Fruit fly (Drosophila melanogaster) whole organism, embryonic: Measurements from ENCODE around the gene Sec13.
A peak's percentile ranks its signal among the peaks of the same experiment; 100 is the strongest.

ENCODE experiments used
- Bdp1 ChIP-seq: fragments of 200-800 bp; sonication (Bioruptor generic); optimal IDR thresholded peaks from 3 replicates; lab custom pipeline; 2016; ENCODE audit warnings: missing biosample characterization, missing genetic modification characterization
- CG10147 ChIP-seq: fragments of 200-800 bp; sonication (Bioruptor generic); optimal IDR thresholded peaks from 2 replicates; lab custom pipeline; 2019; ENCODE audit warnings: missing biosample characterization, mild to moderate bottlenecking, missing genetic modification characterization, moderate library complexity
- CG1024 ChIP-seq: fragments of 200-800 bp; sonication (Bioruptor generic); IDR thresholded peaks from 2 replicates; pipeline ENCODE4 v1.3.6; 2022; ENCODE audit warnings: missing biosample characterization, missing genetic modification characterization
- CG10274 ChIP-seq: fragments of 200-800 bp; sonication (Bioruptor generic); optimal IDR thresholded peaks from 3 replicates; lab custom pipeline; 2017; ENCODE audit warnings: missing biosample characterization, mild to moderate bottlenecking, missing genetic modification characterization
- CG11093 ChIP-seq: fragments of 200-800 bp; sonication (Bioruptor generic); IDR thresholded peaks from 3 replicates; pipeline ENCODE4 v1.3.6; 2022; ENCODE audit warnings: missing biosample characterization, missing genetic modification characterization
- CG14710 ChIP-seq: fragments of 200-800 bp; sonication (Bioruptor generic); optimal IDR thresholded peaks from 3 replicates; lab custom pipeline; 2019; ENCODE audit warnings: missing biosample characterization, mild to moderate bottlenecking, missing genetic modification characterization, moderate library complexity
- CG15696 ChIP-seq: fragments of 200-800 bp; sonication (Bioruptor generic); optimal IDR thresholded peaks from 2 replicates; lab custom pipeline; 2019; ENCODE audit warnings: missing biosample characterization, mild to moderate bottlenecking, missing genetic modification characterization, moderate library complexity
- CG1602 ChIP-seq: fragments of 200-800 bp; sonication (Bioruptor generic); optimal IDR thresholded peaks from 3 replicates; lab custom pipeline; 2016; ENCODE audit warnings: missing biosample characterization, missing genetic modification characterization
- CG1647 ChIP-seq: fragments of 200-800 bp; sonication (Bioruptor generic); optimal IDR thresholded peaks from 3 replicates; lab custom pipeline; 2016; ENCODE audit warnings: missing biosample characterization, missing genetic modification characterization
- CG18262 ChIP-seq: fragments of 200-800 bp; optimal IDR thresholded peaks from 3 replicates; lab custom pipeline; 2019; ENCODE audit warnings: missing biosample characterization, mild to moderate bottlenecking, missing genetic modification characterization, moderate library complexity
- CG18599 ChIP-seq: fragments of 200-800 bp; sonication (Bioruptor generic); optimal IDR thresholded peaks from 3 replicates; lab custom pipeline; 2017; ENCODE audit warnings: missing biosample characterization, missing genetic modification characterization, mild to moderate bottlenecking, moderate library complexity, missing genetic modification reagents
- CG3995 ChIP-seq: fragments of 200-800 bp; sonication (Bioruptor generic); optimal IDR thresholded peaks from 3 replicates; lab custom pipeline; 2016; ENCODE audit warnings: missing biosample characterization, missing genetic modification characterization
- CG4282 ChIP-seq: fragments of 200-800 bp; sonication (Bioruptor generic); optimal IDR thresholded peaks from 2 replicates; lab custom pipeline; 2016; ENCODE audit warnings: missing biosample characterization, missing genetic modification characterization
- CG6683 ChIP-seq: fragments of 200-800 bp; sonication (Bioruptor generic); optimal IDR thresholded peaks from 2 replicates; lab custom pipeline; 2017; ENCODE audit warnings: missing biosample characterization, mild to moderate bottlenecking, missing genetic modification characterization, missing genetic modification reagents
- CG7357 ChIP-seq: fragments of 200-800 bp; sonication (Bioruptor generic); IDR thresholded peaks from 3 replicates; pipeline ENCODE4 v1.3.6; 2022; ENCODE audit warnings: missing biosample characterization, missing genetic modification characterization
- CG7963 ChIP-seq: fragments of 200-800 bp; sonication (Bioruptor generic); IDR thresholded peaks from 3 replicates; pipeline ENCODE4 v1.3.6; 2022; ENCODE audit warnings: missing biosample characterization, missing genetic modification characterization; ENCODE audit not compliant: partially characterized antibody
- CG8478 ChIP-seq: fragments of >200 bp; optimal IDR thresholded peaks from 2 replicates; lab custom pipeline; 2018
- CG8924 ChIP-seq: fragments of 200-800 bp; optimal IDR thresholded peaks from 3 replicates; lab custom pipeline; 2019; ENCODE audit warnings: missing biosample characterization, mild to moderate bottlenecking, missing genetic modification characterization, moderate library complexity
- CrebB ChIP-seq: fragments of 200-800 bp; sonication (Bioruptor generic); optimal IDR thresholded peaks from 3 replicates; lab custom pipeline; 2018; ENCODE audit warnings: missing biosample characterization, mild to moderate bottlenecking, missing genetic modification characterization
- Doc3 ChIP-seq: fragments of 200-800 bp; sonication (Bioruptor generic); IDR thresholded peaks from 3 replicates; pipeline ENCODE4 v1.3.6; 2022; ENCODE audit warnings: missing biosample characterization, missing genetic modification characterization; ENCODE audit not compliant: partially characterized antibody
- ERR ChIP-seq: fragments of 200-800 bp; sonication (Bioruptor generic); optimal IDR thresholded peaks from 2 replicates; lab custom pipeline; 2016; ENCODE audit warnings: missing biosample characterization, missing genetic modification characterization
- Eip74EF ChIP-seq, 2 experiments: fragments of 200-800 bp in 1 of 2; fragments of >200 bp in 1 of 2; sonication (Bioruptor generic) in 1 of 2; optimal IDR thresholded peaks; 2 replicates each; lab custom pipeline; 2017 to 2019; ENCODE audit warnings: missing biosample characterization in 2 of 2, missing genetic modification characterization in 2 of 2, mild to moderate bottlenecking in 1 of 2, moderate library complexity in 1 of 2
- GATAe ChIP-seq: fragments of 200-800 bp; sonication (Bioruptor generic); conservative IDR thresholded peaks from 2 replicates; pipeline ENCODE4 v1.3.6; 2022; ENCODE audit warnings: missing biosample characterization, missing genetic modification characterization
- Gsc ChIP-seq: fragments of 200-800 bp; sonication (Bioruptor generic); IDR thresholded peaks from 2 replicates; pipeline ENCODE4 v1.3.6; 2022; ENCODE audit warnings: missing biosample characterization, missing genetic modification characterization
- H2.0 ChIP-seq: fragments of 200-800 bp; sonication (Bioruptor generic); IDR thresholded peaks from 2 replicates; pipeline ENCODE4 v1.3.6; 2022; ENCODE audit warnings: missing biosample characterization, missing genetic modification characterization
- HHEX ChIP-seq: fragments of 200-800 bp; sonication (Bioruptor generic); optimal IDR thresholded peaks from 3 replicates; lab custom pipeline; 2017; ENCODE audit warnings: missing biosample characterization, mild to moderate bottlenecking, missing genetic modification characterization, missing genetic modification reagents
- Hand ChIP-seq: fragments of 200-800 bp; sonication (Bioruptor generic); optimal IDR thresholded peaks from 2 replicates; lab custom pipeline; 2017; ENCODE audit warnings: mild to moderate bottlenecking, missing biosample characterization, missing genetic modification reagents, missing genetic modification characterization
- Hr51 ChIP-seq, 2 experiments: fragments of 200-800 bp; sonication (Bioruptor generic); optimal IDR thresholded peaks; 2 replicates in 1 of 2; 3 replicates in 1 of 2; lab custom pipeline; 2016 to 2018; ENCODE audit warnings: missing biosample characterization in 2 of 2, missing genetic modification characterization in 2 of 2, mild to moderate bottlenecking in 1 of 2, moderate library complexity in 1 of 2
- Oaz ChIP-seq: fragments of 200-800 bp; sonication (Bioruptor generic); IDR thresholded peaks from 2 replicates; pipeline ENCODE4 v1.3.6; 2022; ENCODE audit warnings: missing biosample characterization, missing genetic modification characterization
- Ravus ChIP-seq: fragments of 200-800 bp; sonication (Bioruptor generic); IDR thresholded peaks from 2 replicates; pipeline ENCODE4 v1.3.6; 2022; ENCODE audit warnings: missing biosample characterization, missing genetic modification characterization
- Side ChIP-seq: fragments of 200-800 bp; sonication (Bioruptor generic); optimal IDR thresholded peaks from 2 replicates; lab custom pipeline; 2016; ENCODE audit warnings: missing biosample characterization, missing genetic modification characterization
- Sox100B ChIP-seq: fragments of 200-800 bp; sonication (Bioruptor generic); optimal IDR thresholded peaks from 3 replicates; lab custom pipeline; 2018; ENCODE audit warnings: missing biosample characterization, mild to moderate bottlenecking, missing genetic modification characterization
- ap ChIP-seq: fragments of 200-800 bp; sonication (Bioruptor generic); IDR thresholded peaks from 2 replicates; pipeline ENCODE4 v1.3.6; 2022; ENCODE audit warnings: missing biosample characterization, missing genetic modification characterization
- ci ChIP-seq: fragments of 200-800 bp; sonication (Bioruptor generic); IDR thresholded peaks from 3 replicates; pipeline ENCODE4 v1.3.6; 2022; ENCODE audit warnings: missing biosample characterization, missing genetic modification characterization
- fru ChIP-seq: fragments of >200 bp; optimal IDR thresholded peaks from 2 replicates; lab custom pipeline; 2017
- gem ChIP-seq: fragments of 200-800 bp; sonication (Bioruptor generic); optimal IDR thresholded peaks from 2 replicates; lab custom pipeline; 2019; ENCODE audit warnings: missing biosample characterization, mild to moderate bottlenecking, missing genetic modification characterization, moderate library complexity
- gsb ChIP-seq: fragments of 200-800 bp; sonication (Bioruptor generic); IDR thresholded peaks from 2 replicates; pipeline ENCODE4 v1.3.6; 2022; ENCODE audit warnings: missing biosample characterization, missing genetic modification characterization
- kay ChIP-seq: fragments of 200-800 bp; sonication (Bioruptor generic); optimal IDR thresholded peaks from 2 replicates; lab custom pipeline; 2016; ENCODE audit warnings: missing biosample characterization, missing genetic modification characterization
- klu ChIP-seq: fragments of 200-800 bp; sonication (Bioruptor generic); IDR thresholded peaks from 2 replicates; pipeline ENCODE4 v1.3.6; 2022; ENCODE audit warnings: missing biosample characterization, missing genetic modification characterization
- lab ChIP-seq: fragments of 200-800 bp; sonication (Bioruptor generic); optimal IDR thresholded peaks from 3 replicates; lab custom pipeline; 2017; ENCODE audit warnings: missing biosample characterization, missing genetic modification characterization, mild to moderate bottlenecking, moderate library complexity, missing genetic modification reagents
- nau ChIP-seq: fragments of 200-800 bp; sonication (Bioruptor generic); optimal IDR thresholded peaks from 3 replicates; lab custom pipeline; 2017; ENCODE audit warnings: missing biosample characterization, mild to moderate bottlenecking, missing genetic modification characterization, missing genetic modification reagents
- unc-4 ChIP-seq: fragments of 200-800 bp; sonication (Bioruptor generic); IDR thresholded peaks from 2 replicates; pipeline ENCODE4 v1.3.6; 2022; ENCODE audit warnings: missing biosample characterization, missing genetic modification characterization; ENCODE audit not compliant: partially characterized antibody
- usp ChIP-seq: fragments of >200 bp; optimal IDR thresholded peaks from 2 replicates; lab custom pipeline; 2017; ENCODE audit warnings: missing biosample characterization, missing genetic modification characterization
- vfl ChIP-seq: fragments of 200-800 bp; sonication (Bioruptor generic); optimal IDR thresholded peaks from 2 replicates; lab custom pipeline; 2016; ENCODE audit warnings: missing biosample characterization, missing genetic modification characterization

Gene Sec13

DNA sequence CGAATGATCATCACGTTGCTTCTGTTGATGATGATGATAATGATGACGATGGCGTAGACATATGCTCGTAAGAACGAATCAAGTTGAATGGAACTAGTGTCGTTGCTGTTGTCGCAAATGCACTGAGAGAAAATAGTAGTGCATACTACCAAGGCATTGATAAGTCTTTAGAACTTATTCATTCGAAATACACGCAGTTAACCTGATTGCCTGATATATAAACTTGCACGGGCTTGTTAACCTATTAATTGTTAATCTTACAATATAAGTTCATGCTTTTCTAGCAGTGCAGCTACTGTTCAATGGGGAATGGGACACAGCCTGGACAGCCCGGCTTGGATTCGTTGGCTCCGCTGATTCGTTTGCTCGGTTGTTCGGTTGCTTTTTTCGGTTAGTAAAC is 29.8 kb upstream of the Sec13 start (continued):
- TF ChIP-seq CG1602 (peak; percentile 78), Oaz (peak; percentile 60), unc-4 (GFP tag; lab: Robert Waterston, UW) (no peak), CG15696 (peak; percentile 84), CG8924 (tag; lab: Kevin White, UChicago) (peak; percentile 86), CG3995 (GFP tag; lab: Kevin White, UChicago) (no peak), nau (GFP tag; lab: Kevin White, UChicago) (peak; percentile 61), Gsc (GFP tag; lab: Robert Waterston, UW) (no peak; the same call in 1 of the 2 replicates), CG6683 (GFP tag; lab: Kevin White, UChicago) (peak; percentile 50), ci (GFP tag; lab: Robert Waterston, UW) (peak; percentile 93), CG7357 (GFP tag; lab: Robert Waterston, UW) (peak; percentile 73; the same call in 2 of the 3 replicates), ERR (peak; percentile 54), Hand (GFP tag; lab: Kevin White, UChicago) (peak; percentile 41), ap (peak; percentile 71), CG4282 (peak; percentile 45), CG10147 (GFP tag; lab: Kevin White, UChicago) (peak; percentile 71), CG8478 (lab: Kevin White, UChicago) (no peak), CG7963 (GFP tag; lab: Robert Waterston, UW) (no peak), Side (GFP tag; lab: Kevin White, UChicago) (peak; percentile 89), klu (GFP tag; lab: Robert Waterston, UW) (peak; percentile 64), lab (GFP tag; lab: Kevin White, UChicago) (peak; percentile 88), H2.0 (GFP tag; lab: Robert Waterston, UW) (peak; percentile 80), CG14710 (tag; lab: Kevin White, UChicago) (peak; percentile 89), CG18262 (tag; lab: Kevin White, UChicago) (peak; percentile 91), GATAe (GFP tag; lab: Robert Waterston, UW) (peak; percentile 39; the same call in 1 of the 2 replicates), CG18599 (GFP tag; lab: Kevin White, UChicago) (peak; percentile 86), usp (GFP tag; lab: Kevin White, UChicago) (no peak), kay (GFP tag; lab: Kevin White, UChicago) (peak; percentile 77), gem (tag; lab: Kevin White, UChicago) (peak; percentile 93)

- TF ChIP-seq Eip74EF (GFP tag; optimal IDR thresholded peaks at IDR 0.05; lab: Kevin White, UChicago) (no peak), CG1024 (GFP tag; lab: Robert Waterston, UW) (no peak), Hr51 (GFP tag; optimal IDR thresholded peaks at IDR 0.05; lab: Kevin White, UChicago) (no peak), HHEX (GFP tag; lab: Kevin White, UChicago) (no peak), CG10274 (GFP tag; lab: Kevin White, UChicago) (no peak), CrebB (tag; lab: Kevin White, UChicago) (no peak), CG11093 (GFP tag; lab: Robert Waterston, UW) (no peak), gsb (GFP tag; lab: Robert Waterston, UW) (no peak), CG1647 (no peak), fru (no peak), Bdp1 (GFP tag; lab: Kevin White, UChicago) (no peak), Sox100B (no peak), Doc3 (GFP tag; lab: Robert Waterston, UW) (no peak), Ravus (no peak), vfl (GFP tag; lab: Kevin White, UChicago) (no peak)
These were observed 28.4 kb upstream of the Sec13 start for dm6 chr3R:23327707-23328106.
